Worm (Caenorhabditis elegans): ENCODE measurements around the gene rgs-4.

rgs-4 gene

DNA sequence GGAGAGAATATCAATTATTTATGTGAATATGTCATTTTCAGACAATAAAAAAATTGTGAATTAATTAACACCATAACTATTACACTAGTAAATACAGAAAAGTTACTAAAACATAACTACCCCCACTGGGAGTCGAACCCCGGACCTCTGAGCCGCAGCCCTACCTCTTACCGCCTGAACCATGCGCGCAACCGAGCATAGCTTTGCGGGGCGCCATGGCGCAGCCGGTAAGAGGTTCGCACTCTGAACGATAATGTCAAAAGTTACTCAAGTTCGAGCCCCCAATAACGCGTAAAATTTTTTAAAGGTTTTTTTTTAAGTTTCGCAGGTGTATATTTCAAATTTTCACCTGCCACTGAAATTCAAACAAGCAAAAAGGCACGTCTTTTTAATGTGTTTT is 11.5 kb downstream of the rgs-4 start:
- no peak for TF ChIP-seq him-1 (tag; optimal IDR thresholded peaks at IDR 0.05)
- no peak for TF ChIP-seq W03F9.2 (tag; optimal IDR thresholded peaks at IDR 0.05)
- no peak for TF ChIP-seq dao-5 (tag; optimal IDR thresholded peaks at IDR 0.05)

DNA sequence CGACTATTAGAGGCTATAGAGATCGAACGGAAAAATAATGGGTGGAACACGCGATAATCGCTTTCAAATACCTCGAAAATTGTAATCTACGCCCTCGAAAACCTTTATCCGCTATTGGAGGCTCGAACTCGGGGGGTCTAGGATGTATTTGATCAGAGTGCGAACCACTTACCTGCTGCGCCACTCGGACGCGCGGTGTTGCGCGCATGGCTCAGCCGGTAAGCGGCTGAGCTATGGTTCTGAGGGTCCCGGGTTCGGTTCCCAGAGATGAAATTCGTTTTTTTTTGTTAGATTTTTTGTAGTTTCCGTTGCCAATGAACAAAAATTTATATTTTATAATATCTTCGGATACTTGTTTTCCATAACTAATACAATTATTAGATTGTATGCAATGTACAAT is 13.6 kb downstream of the rgs-4 start:
- TF ChIP-seq dao-5 (tag; optimal IDR thresholded peaks at IDR 0.05) (no peak), him-1 (tag; optimal IDR thresholded peaks at IDR 0.05) (no peak), W03F9.2 (tag; optimal IDR thresholded peaks at IDR 0.05) (no peak)

DNA sequence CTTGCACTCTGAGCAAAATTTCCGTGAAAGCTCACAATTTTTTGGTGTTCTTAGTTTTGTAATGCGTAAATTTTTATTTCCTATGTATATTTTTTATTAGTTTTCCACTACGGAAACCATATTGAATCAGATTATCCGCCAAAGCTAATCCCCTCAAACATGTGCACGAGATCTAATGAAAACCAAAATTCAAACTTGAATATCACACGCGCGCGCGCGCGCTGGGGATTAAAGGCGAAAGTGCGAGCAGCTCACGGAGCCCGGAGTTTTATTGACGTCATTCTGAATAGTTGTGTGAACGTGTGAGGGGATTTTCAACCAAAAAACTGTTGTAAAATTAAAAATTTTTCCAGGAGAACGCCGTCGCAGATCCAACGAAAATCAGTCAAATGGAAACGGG is 14.3 kb downstream of the rgs-4 start:
- no peak for TF ChIP-seq dao-5 (tag; optimal IDR thresholded peaks at IDR 0.05)
- TF ChIP-seq W03F9.2 (tag; optimal IDR thresholded peaks at IDR 0.05): no peak
- TF ChIP-seq him-1 (tag; optimal IDR thresholded peaks at IDR 0.05): no peak

DNA sequence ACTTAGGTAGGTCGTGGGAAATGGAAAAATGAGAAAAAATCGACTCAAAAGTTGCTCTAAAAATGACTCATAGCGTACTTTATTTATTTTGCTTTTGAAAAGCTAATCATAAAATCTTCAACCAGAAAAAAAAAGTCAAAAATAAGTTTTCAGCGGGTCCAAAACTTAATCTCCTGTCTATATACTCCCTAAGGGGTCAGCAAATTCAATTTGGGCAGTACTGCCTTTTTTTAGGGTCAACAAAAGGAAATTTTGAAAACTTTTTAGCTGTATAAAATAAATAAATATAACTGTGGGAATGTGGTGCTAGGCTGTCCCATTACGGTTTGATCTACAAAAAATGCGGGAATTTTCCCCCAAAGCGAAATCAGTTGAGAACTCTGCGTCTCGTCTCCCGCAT is 14.8 kb downstream of the rgs-4 start:
- no peak for TF ChIP-seq W03F9.2 (tag; optimal IDR thresholded peaks at IDR 0.05)
- TF ChIP-seq dao-5 (tag; optimal IDR thresholded peaks at IDR 0.05): no peak
- no peak for TF ChIP-seq him-1 (tag; optimal IDR thresholded peaks at IDR 0.05)

DNA sequence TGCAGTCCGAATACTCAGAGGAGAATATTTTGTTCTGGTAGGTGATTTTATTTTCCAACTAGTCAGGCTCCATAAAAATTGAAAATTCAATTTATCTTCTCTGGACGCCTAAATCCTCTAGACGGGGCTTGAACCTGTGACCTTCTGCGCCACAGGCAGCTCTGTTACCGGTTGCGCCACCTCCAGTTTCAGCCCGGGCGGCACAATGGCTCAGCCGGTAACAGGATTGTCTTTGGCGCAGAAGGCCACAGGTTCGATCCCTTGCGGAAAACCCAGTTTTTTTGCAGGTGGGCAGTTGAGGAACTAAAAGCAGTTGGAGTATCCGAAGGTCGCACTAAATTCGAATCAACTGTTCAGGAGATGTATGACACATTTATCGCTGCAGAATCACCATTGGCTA is 15.3 kb downstream of the rgs-4 start:
- no peak for TF ChIP-seq W03F9.2 (tag; optimal IDR thresholded peaks at IDR 0.05)
- TF ChIP-seq dao-5 (tag; optimal IDR thresholded peaks at IDR 0.05): no peak
- TF ChIP-seq him-1 (tag; optimal IDR thresholded peaks at IDR 0.05): no peak

DNA sequence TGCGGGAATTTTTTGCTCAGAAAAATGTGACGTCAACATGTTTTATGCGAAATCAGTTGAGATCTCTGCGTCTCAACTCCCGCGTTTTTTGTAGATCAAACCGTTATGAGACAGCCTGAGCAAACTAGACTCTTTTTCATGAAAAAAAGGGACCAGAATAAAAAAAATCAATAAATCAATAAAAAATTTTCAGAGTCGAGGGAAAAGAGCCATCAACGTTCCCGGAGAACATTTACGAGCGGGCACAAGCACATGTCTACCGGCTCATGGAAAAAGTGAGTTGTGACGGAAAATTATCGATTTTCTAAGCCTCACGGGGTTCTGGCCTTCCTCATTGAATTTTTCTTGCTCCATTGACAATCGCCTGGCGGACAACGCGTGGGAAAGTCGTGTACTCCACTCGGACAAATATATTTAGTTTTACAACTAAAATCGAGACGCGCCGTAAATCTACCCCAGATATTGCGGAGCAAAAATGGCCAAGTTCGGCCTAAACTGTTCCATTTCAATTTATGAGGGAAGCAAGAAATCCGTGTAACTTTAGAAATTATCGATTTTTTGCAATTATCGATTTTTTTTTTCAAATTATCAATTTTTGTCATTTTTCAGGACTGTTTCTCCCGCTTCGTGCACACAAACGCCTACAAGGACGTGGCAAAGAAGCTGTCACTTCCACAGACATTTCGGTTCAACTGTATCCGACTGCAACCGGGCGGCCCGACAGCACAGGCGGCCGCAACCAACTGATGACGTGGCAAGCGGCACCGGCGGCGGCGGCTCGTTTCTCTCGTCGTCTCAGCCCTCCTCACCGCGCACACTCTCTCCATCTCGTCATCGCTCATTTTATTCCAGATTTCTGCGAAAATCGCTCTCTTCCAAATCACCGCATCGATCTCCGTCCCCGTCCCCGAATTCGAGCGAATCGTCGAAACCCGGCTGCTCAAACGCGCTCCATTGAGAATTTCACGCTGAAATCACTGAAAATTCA is 16.6 kb downstream of the rgs-4 start:
- TF ChIP-seq dao-5 (tag; optimal IDR thresholded peaks at IDR 0.05) (no peak), W03F9.2 (tag; optimal IDR thresholded peaks at IDR 0.05) (no peak), him-1 (tag; optimal IDR thresholded peaks at IDR 0.05) (no peak)

DNA sequence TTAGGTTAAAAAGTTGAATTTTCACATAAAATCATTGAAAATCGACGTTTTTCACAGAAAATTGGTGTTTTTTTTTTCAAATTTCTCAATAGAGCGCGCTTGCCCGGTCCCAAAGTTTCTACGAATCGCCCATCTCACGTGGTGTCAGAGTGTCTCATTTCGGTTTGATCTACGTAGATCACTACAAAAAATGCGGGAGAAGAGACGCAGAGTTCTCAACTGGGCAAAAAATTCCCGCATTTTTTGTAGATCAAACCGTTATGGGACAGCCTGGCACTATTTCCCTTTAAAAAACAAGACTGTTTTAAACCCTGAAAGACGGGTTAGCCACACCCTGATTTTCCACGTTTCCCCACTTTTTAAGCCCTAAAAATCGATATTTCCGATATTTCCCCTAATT is 17.3 kb downstream of the rgs-4 start:
- TF ChIP-seq dao-5 (tag; optimal IDR thresholded peaks at IDR 0.05): no peak
- TF ChIP-seq W03F9.2 (tag; optimal IDR thresholded peaks at IDR 0.05): no peak
- TF ChIP-seq him-1 (tag; optimal IDR thresholded peaks at IDR 0.05): no peak

DNA sequence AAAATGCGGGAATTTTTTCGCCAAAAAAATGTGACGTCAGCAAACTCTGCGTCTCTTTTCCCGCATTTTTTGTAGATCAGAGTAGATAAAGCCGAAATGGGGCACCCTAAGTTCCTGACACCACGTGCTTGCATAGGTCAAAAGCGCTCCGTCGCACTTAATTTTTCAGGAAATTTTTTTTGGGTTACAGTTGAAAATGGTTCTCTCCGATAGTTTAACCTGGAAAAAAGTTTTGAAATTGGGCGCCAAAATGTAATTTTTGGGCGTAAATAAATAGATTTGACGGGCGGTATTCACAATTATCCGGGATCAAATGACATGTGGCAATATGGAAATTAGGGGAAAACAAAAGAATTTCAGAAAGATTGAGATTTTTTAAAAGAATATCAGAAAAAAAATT is 18.0 kb downstream of the rgs-4 start:
- TF ChIP-seq dao-5 (tag; optimal IDR thresholded peaks at IDR 0.05): no peak
- no peak for TF ChIP-seq W03F9.2 (tag; optimal IDR thresholded peaks at IDR 0.05)
- no peak for TF ChIP-seq him-1 (tag; optimal IDR thresholded peaks at IDR 0.05)

DNA sequence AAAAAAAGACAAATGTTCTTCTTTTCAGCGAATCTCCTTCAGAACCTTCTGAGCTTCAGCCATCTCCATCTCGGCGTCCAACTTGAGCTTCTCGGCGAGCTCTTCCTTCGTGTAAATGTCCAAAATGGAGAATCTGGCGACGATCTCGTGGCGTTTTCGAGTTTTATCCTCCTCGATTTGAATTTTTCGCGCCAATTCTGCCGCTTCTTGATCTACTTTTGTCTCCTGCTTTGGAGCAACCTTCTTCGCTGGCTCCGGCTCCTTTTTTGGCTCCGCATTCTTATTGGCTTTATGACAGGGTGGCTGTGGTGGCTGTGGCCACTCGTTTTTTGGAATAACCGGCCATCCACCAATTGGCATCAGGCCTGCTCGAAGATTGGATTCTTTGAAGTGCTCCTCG is 18.8 kb downstream of the rgs-4 start:
- TF ChIP-seq dao-5 (tag; optimal IDR thresholded peaks at IDR 0.05) (no peak), him-1 (tag; optimal IDR thresholded peaks at IDR 0.05) (no peak), W03F9.2 (tag; optimal IDR thresholded peaks at IDR 0.05) (no peak)

DNA sequence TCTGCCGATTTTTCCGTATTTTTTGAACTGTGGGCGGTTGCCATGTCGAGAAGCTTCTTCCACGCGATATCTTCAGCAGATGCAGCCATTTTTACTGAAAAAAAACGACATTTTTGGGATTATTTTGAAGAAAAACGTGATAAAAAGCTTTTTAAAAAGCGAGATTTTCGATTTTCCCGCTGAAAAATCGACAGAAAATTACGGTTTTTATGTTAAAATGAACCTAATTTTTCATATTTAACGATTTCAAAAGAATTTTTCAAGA is 23.1 kb downstream of the rgs-4 start, which contains the start of gene Y38E10A.22:
Y38E10A.22 (minus strand) TSS at position 101 of the 265 bp plus-strand sequence.
- TF ChIP-seq him-1 (tag; optimal IDR thresholded peaks at IDR 0.05) (no peak), W03F9.2 (tag; optimal IDR thresholded peaks at IDR 0.05) (no peak), dao-5 (tag; optimal IDR thresholded peaks at IDR 0.05) (no peak)

DNA sequence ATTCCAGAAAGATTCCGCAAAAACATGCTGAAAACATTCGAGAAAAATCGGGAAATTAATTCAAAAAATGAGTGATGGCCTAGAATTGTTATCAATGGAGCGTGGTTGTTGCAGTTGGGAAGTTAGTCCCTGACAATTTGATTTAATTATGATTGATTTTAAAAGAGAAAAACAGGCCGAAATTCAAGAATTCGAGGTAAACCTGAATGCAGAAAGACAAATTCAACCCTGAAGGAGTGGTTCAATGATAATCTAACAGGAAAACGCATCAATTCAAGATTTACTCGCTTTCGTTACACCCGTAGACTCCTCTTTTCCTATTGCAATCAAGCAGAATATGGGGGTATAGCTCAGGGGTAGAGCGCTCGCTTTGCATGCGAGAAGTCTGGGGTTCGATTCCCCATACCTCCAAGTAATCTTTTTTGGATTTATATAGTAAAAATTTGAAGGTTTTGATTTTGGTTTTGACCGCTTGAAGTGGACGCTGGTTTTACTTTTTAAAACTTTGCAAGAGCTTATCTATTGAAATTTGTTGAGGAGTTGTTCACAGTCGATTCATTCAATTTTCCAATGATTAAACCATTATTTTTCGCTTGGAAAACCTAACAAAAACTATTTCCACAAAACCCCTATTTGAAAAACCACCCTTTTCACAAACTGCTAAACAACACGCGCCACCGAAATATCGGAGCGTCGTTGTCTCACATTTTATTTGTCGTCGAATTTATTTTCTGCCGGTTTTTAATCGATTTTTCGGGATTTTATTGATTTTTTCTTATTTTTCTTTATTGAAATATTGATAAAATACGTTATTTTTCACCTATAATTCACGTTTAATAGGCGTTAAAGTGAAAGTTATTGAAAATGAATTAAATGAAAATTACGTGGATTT is 23.7 kb downstream of the rgs-4 start:
- TF ChIP-seq dao-5 (tag; optimal IDR thresholded peaks at IDR 0.05) (no peak), W03F9.2 (tag; optimal IDR thresholded peaks at IDR 0.05) (peak; percentile 84), him-1 (tag; optimal IDR thresholded peaks at IDR 0.05) (no peak)

DNA sequence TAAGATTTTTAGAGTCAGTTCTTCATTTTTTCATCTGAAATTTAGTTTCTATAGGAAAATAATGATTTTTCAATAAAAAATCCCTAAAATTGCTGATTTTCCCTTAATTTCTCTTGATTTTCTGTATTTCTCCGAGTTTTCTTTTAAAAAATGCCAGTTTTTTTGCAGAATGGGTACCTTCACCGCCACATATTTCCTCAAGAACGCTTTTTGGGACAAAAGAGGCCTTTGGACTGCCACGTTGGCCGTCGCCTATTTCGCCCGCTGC is 24.3 kb downstream of the rgs-4 start, which contains the start of gene Y38E10A.24:
Y38E10A.24 (plus strand) TSS at position 169 of the 268 bp plus-strand sequence.
- TF ChIP-seq dao-5 (tag; optimal IDR thresholded peaks at IDR 0.05): no peak
- TF ChIP-seq W03F9.2 (tag; optimal IDR thresholded peaks at IDR 0.05): no peak
- TF ChIP-seq him-1 (tag; optimal IDR thresholded peaks at IDR 0.05): no peak

DNA sequence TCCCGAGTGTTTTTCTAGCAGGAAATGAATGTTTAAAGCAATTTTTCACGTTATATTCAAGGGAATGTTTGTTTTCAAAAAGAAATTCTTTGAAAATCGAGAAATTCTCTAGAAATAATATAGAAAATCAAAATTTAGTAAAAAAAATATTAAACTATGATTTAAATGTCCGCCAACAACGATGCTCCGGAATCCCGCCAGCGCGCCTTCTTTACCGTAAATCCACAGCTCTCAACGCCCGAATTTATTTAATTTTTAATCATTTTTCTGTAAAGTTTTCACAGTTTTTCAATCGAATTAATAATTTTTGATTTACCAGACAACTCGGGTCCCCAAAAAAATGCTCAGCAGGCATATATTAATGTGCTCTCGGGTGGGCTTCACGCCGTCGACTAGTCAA is 25.1 kb downstream of the rgs-4 start, which contains the start of the genes Y38E10A.33 and cox-10:
Y38E10A.33 (minus strand) TSS at position 12 of the 400 bp plus-strand sequence.
cox-10 (plus strand) TSS at position 320 of the 400 bp plus-strand sequence.
- TF ChIP-seq dao-5 (tag; optimal IDR thresholded peaks at IDR 0.05) (no peak), W03F9.2 (tag; optimal IDR thresholded peaks at IDR 0.05) (no peak), him-1 (tag; optimal IDR thresholded peaks at IDR 0.05) (no peak)

DNA sequence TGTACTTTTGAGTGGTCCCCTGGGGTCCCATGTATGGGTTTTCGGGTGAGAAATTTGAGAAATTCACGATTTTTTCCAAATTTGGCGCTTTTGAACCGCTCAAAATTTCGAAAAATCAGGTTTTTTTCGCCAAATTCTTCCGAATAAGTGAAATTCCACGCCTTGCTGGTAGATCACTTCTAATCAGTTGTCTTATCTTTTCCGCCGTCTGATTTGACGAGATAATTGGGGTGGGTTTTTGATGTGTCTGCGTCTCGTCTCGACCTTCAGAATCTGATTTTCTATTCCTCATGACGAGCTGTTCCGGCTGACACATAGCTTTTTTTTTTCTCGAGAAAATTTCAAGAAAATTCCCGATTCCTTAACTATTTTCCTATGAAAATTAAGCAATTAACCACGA is 34.8 kb downstream of the rgs-4 start:
- no peak for TF ChIP-seq him-1 (tag; optimal IDR thresholded peaks at IDR 0.05)
- TF ChIP-seq W03F9.2 (tag; optimal IDR thresholded peaks at IDR 0.05): no peak
- no peak for TF ChIP-seq dao-5 (tag; optimal IDR thresholded peaks at IDR 0.05)

All from whole organism, L4/young adult.